Worm (Caenorhabditis elegans) whole organism, L2 larva: ENCODE data around the gene Y49A3A.3.

ENCODE experiments used
- blmp-1 ChIP-seq: sonication (generic microtip); optimal IDR thresholded peaks from 2 replicates; lab custom pipeline; 2017; ENCODE audit warnings: missing genetic modification characterization, mild to moderate bottlenecking, missing compliant biosample characterization, antibody characterized with exemption, moderate library complexity; ENCODE audit not compliant: insufficient read depth
- ceh-82 ChIP-seq: fragments of 150-350 bp; optimal IDR thresholded peaks from 2 replicates; lab custom pipeline; 2014; ENCODE audit warnings: missing biosample characterization, missing genetic modification characterization
- fos-1 ChIP-seq: fragments of 150-350 bp; optimal IDR thresholded peaks from 2 replicates; lab custom pipeline; 2014; ENCODE audit warnings: missing biosample characterization, missing genetic modification characterization
- gmeb-1 ChIP-seq: fragments of 150-350 bp; optimal IDR thresholded peaks from 2 replicates; lab custom pipeline; 2014; ENCODE audit warnings: missing biosample characterization, missing genetic modification characterization
- mab-5 ChIP-seq: fragments of 150-350 bp; optimal IDR thresholded peaks from 2 replicates; lab custom pipeline; 2014; ENCODE audit warnings: missing biosample characterization, missing genetic modification characterization
- nhr-12 ChIP-seq: fragments of 150-350 bp; optimal IDR thresholded peaks from 2 replicates; lab custom pipeline; 2014; ENCODE audit warnings: missing biosample characterization, missing genetic modification characterization
- nhr-25 ChIP-seq: fragments of 150-350 bp; sonication (generic microtip); optimal IDR thresholded peaks from 3 replicates; lab custom pipeline; 2014; ENCODE audit warnings: missing biosample characterization, missing genetic modification characterization
- nhr-77 ChIP-seq: fragments of 150-350 bp; optimal IDR thresholded peaks from 2 replicates; lab custom pipeline; 2014; ENCODE audit warnings: missing biosample characterization, missing genetic modification characterization
- unc-39 ChIP-seq: fragments of 150-350 bp; optimal IDR thresholded peaks from 2 replicates; lab custom pipeline; 2014; ENCODE audit warnings: missing biosample characterization, missing genetic modification characterization
- unc-62 ChIP-seq: fragments of 150-350 bp; optimal IDR thresholded peaks from 2 replicates; lab custom pipeline; 2014; ENCODE audit warnings: missing biosample characterization, missing genetic modification reagents, missing genetic modification characterization

- no peak for TF ChIP-seq gmeb-1 (tag; lab: Kevin White, UChicago)
- TF ChIP-seq fos-1 (tag; lab: Kevin White, UChicago): peak; percentile 26
- no peak for TF ChIP-seq mab-5 (tag; lab: Kevin White, UChicago)
- TF ChIP-seq unc-62: no peak
- TF ChIP-seq nhr-25 (tag; lab: Kevin White, UChicago): no peak
- TF ChIP-seq nhr-77 (tag; lab: Kevin White, UChicago): no peak
- TF ChIP-seq blmp-1 (tag; lab: Kevin White, UChicago): no peak
- no peak for TF ChIP-seq unc-39
- TF ChIP-seq ceh-82 (tag; lab: Kevin White, UChicago): no peak
- no peak for TF ChIP-seq nhr-12 (tag; lab: Kevin White, UChicago)
Observed at ce11 chrV:14324502-14325467, 29.4 kb upstream of the Y49A3A.3 start, which contains the start of the genes F47B8.4 and F47B8.18.
